Fruit fly (Drosophila melanogaster): ENCODE data around the gene Cp7Fc.

Gene Cp7Fc

dm6 chrX:8484778-8485177, 7.9 kb downstream of the Cp7Fc start:
- TF ChIP-seq al (GFP tag; IDR thresholded peaks at IDR 0.05) (no peak), nom (GFP tag; optimal IDR thresholded peaks at IDR 0.05) (no peak), CG18619 (GFP tag; optimal IDR thresholded peaks at IDR 0.05) (no peak), CG5245 (GFP tag; optimal IDR thresholded peaks at IDR 0.05) (no peak), pros (GFP tag; optimal IDR thresholded peaks at IDR 0.05) (no peak), nmo (GFP tag; optimal IDR thresholded peaks at IDR 0.05) (no peak), Mad (GFP tag; optimal IDR thresholded peaks at IDR 0.05) (no peak), peb (GFP tag; IDR thresholded peaks at IDR 0.05) (no peak), ken (GFP tag; IDR thresholded peaks at IDR 0.05) (no peak), Dll (GFP tag; IDR thresholded peaks at IDR 0.05; ENCODE audit: partially characterized antibody) (no peak)

dm6 chrX:8489048-8489447, 12.1 kb downstream of the Cp7Fc start, which contains the start of gene CG33181:
TSS of gene CG33181 (plus strand) at chrX:8489348.
- no peak for TF ChIP-seq pum (GFP tag; optimal IDR thresholded peaks at IDR 0.05)
- TF ChIP-seq phol (tag; optimal IDR thresholded peaks at IDR 0.05): peak; percentile 36

DNA sequence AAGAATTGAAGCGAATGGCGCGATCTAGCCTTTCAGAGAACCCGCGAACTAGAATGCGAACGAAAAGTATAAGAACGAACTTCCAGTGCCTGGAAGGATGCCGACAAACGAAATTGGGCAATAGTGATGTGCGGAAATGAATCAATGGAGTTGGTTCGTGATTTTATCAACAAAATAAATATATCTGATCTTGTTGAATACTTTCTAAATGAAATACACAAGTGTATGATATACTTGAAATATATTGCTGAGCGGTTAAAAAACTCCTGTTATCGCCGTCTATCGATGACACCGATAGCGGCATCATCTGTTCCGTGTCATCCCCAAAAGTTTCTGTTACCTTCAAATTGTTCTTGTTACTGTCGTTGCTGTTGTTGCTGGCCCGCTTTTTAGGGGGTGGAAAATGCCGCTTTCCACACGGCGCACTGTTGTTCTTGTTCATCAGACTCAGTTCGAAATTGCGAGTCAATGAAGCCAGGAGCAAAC, 12.6 kb downstream of the Cp7Fc start, which contains the start of gene otu:
Gene otu, minus strand, starts transcription at position 51 of the 486 bp plus-strand sequence.
- peak in 1 of 2 experiments; percentile 67 for TF ChIP-seq crp (GFP tag; optimal IDR thresholded peaks at IDR 0.05)
- peak; percentile 48 for TF ChIP-seq CG15514 (GFP tag; optimal IDR thresholded peaks at IDR 0.05)
- TF ChIP-seq eve (GFP tag; optimal IDR thresholded peaks at IDR 0.05): no peak
- TF ChIP-seq Spps (tag; optimal IDR thresholded peaks at IDR 0.05): no peak
- no peak for TF ChIP-seq Abd-B (GFP tag; optimal IDR thresholded peaks at IDR 0.05)
- TF ChIP-seq CG34224 (GFP tag; IDR thresholded peaks at IDR 0.05; ENCODE audit: partially characterized antibody): 0 out of 3 replicates have a peak, but pooled peaks have one; percentile 21
- TF ChIP-seq stwl (tag; optimal IDR thresholded peaks at IDR 0.05): peak; percentile 65
- TF ChIP-seq Ets65A (GFP tag): peak; percentile 65
- peak; percentile 51 for TF ChIP-seq Dref (GFP tag; IDR thresholded peaks at IDR 0.05)
- 0 out of 2 replicates have a peak, but pooled peaks have one; percentile 14 for TF ChIP-seq CG13287 (GFP tag; IDR thresholded peaks at IDR 0.05; ENCODE audit: partially characterized antibody)
- TF ChIP-seq Sry-δ (GFP tag; optimal IDR thresholded peaks at IDR 0.05): peak; percentile 58
- peak; percentile 45 for TF ChIP-seq Dp (GFP tag; optimal IDR thresholded peaks at IDR 0.05)
- TF ChIP-seq chinmo (GFP tag; IDR thresholded peaks at IDR 0.05; ENCODE audit: partially characterized antibody): 0 out of 4 replicates have a peak, but pooled peaks have one; percentile 26
- TF ChIP-seq bbx (GFP tag; IDR thresholded peaks at IDR 0.05; ENCODE audit: partially characterized antibody): peak; percentile 25; the same call in 1 of the 2 replicates
- TF ChIP-seq pzg (GFP tag; optimal IDR thresholded peaks at IDR 0.05): peak; percentile 24
- TF ChIP-seq amos (GFP tag; IDR thresholded peaks at IDR 0.05; ENCODE audit: partially characterized antibody): peak; percentile 21; the same call in 1 of the 2 replicates
- peak; percentile 18 for TF ChIP-seq BEAF-32 (GFP tag; optimal IDR thresholded peaks at IDR 0.05)
- TF ChIP-seq Eip74EF (GFP tag; optimal IDR thresholded peaks at IDR 0.05): no peak
- peak; percentile 39 for TF ChIP-seq unc-4 (GFP tag; IDR thresholded peaks at IDR 0.05; ENCODE audit: partially characterized antibody)
- TF ChIP-seq E2f2 (GFP tag; IDR thresholded peaks at IDR 0.05): peak; percentile 46; the same call in 1 of the 2 replicates
- TF ChIP-seq ara (GFP tag; IDR thresholded peaks at IDR 0.05): no peak
